Worm (Caenorhabditis elegans) whole organism, early embryonic: ENCODE results near the gene C38C6.3.

ENCODE experiments used
- F13C5.2 ChIP-seq: sonication (generic microtip); optimal IDR thresholded peaks from 2 replicates; lab custom pipeline; 2017; ENCODE audit warnings: mild to moderate bottlenecking, missing genetic modification characterization, inconsistent platforms, missing compliant biosample characterization
- ama-1 ChIP-seq: fragments of 150-350 bp; optimal IDR thresholded peaks from 2 replicates; lab custom pipeline; 2014
- ceh-13 ChIP-seq: fragments of 200-800 bp; sonication (Bioruptor generic); optimal IDR thresholded peaks from 2 replicates; lab custom pipeline; 2018; ENCODE audit warnings: mild to moderate bottlenecking, missing genetic modification characterization, missing compliant biosample characterization
- ets-7 ChIP-seq: sonication (generic microtip); optimal IDR thresholded peaks from 2 replicates; lab custom pipeline; 2016; ENCODE audit warnings: missing genotype, missing genetic modification characterization, missing compliant biosample characterization
- flt-1 ChIP-seq: fragments of 200-800 bp; sonication (Bioruptor generic); IDR thresholded peaks from 2 replicates; pipeline ENCODE4 v1.3.6; 2022; ENCODE audit warnings: missing genetic modification characterization, missing compliant biosample characterization
- hmbx-1 ChIP-seq: sonication (generic microtip); optimal IDR thresholded peaks from 2 replicates; lab custom pipeline; 2016; ENCODE audit warnings: mild to moderate bottlenecking, missing genetic modification characterization, missing compliant biosample characterization
- hnd-1 ChIP-seq: sonication (generic microtip); optimal IDR thresholded peaks from 2 replicates; lab custom pipeline; 2016; ENCODE audit warnings: missing genetic modification characterization, missing compliant biosample characterization
- pes-1 ChIP-seq: fragments of 200-800 bp; sonication (Bioruptor generic); IDR thresholded peaks from 2 replicates; pipeline ENCODE4 v1.3.6; 2022; ENCODE audit warnings: missing genetic modification reagents, missing genetic modification characterization, missing compliant biosample characterization
- sea-1 ChIP-seq: fragments of 200-800 bp; sonication (Bioruptor generic); conservative IDR thresholded peaks from 2 replicates; pipeline ENCODE4 v1.3.6; 2022; ENCODE audit warnings: missing genetic modification characterization, missing compliant biosample characterization
- tbx-37 ChIP-seq: fragments of 200-800 bp; sonication (Bioruptor generic); conservative IDR thresholded peaks from 2 replicates; pipeline ENCODE4 v1.3.6; 2022; ENCODE audit warnings: missing genetic modification reagents, missing genetic modification characterization, missing compliant biosample characterization

ce11 chrII:14647550-14647949 is 14.6 kb downstream of the C38C6.3 start:
- TF ChIP-seq ceh-13 (GFP tag; lab: Kevin White, UChicago) (no peak), hnd-1 (tag; lab: Kevin White, UChicago) (no peak), pes-1 (GFP tag; lab: Robert Waterston, UW) (no peak), sea-1 (GFP tag; lab: Robert Waterston, UW) (no peak), tbx-37 (GFP tag; lab: Robert Waterston, UW) (no peak), hmbx-1 (no peak), F13C5.2 (tag; lab: Kevin White, UChicago) (no peak), flt-1 (GFP tag; lab: Robert Waterston, UW) (no peak), ama-1 (lab: Kevin White, UChicago) (no peak), ets-7 (tag; lab: Kevin White, UChicago) (no peak)
